Fruit fly (Drosophila melanogaster) whole organism, embryonic: ENCODE measurements around the gene CG14102.

Source experiments
- Awh ChIP-seq: fragments of 200-800 bp; sonication (Bioruptor generic); IDR thresholded peaks from 2 replicates; pipeline ENCODE4, ENCODE4 v1.3.6; 2022; ENCODE audit warnings: missing biosample characterization, missing genetic modification characterization
- CG10321 ChIP-seq: fragments of 200-800 bp; sonication (Bioruptor generic); IDR thresholded peaks from 2 replicates; pipeline ENCODE4 v1.3.6; 2022; ENCODE audit warnings: missing biosample characterization, missing genetic modification characterization
- CG10565 ChIP-seq: fragments of 200-800 bp; sonication (Bioruptor generic); optimal IDR thresholded peaks from 3 replicates; lab custom pipeline; 2016; ENCODE audit warnings: missing biosample characterization, mild to moderate bottlenecking, missing genetic modification characterization
- CG12219 ChIP-seq: fragments of 200-800 bp; sonication (Bioruptor generic); optimal IDR thresholded peaks from 3 replicates; lab custom pipeline; 2018; ENCODE audit warnings: missing biosample characterization, mild to moderate bottlenecking, missing genetic modification characterization
- CG12744 ChIP-seq: fragments of 200-800 bp; sonication (Bioruptor generic); optimal IDR thresholded peaks from 2 replicates; lab custom pipeline; 2016; ENCODE audit warnings: missing biosample characterization, missing genetic modification characterization
- CG12942 ChIP-seq: fragments of 200-800 bp; sonication (Bioruptor generic); optimal IDR thresholded peaks from 3 replicates; lab custom pipeline; 2016; ENCODE audit warnings: missing biosample characterization, missing genetic modification characterization
- CG13624 ChIP-seq: fragments of 200-800 bp; sonication (Bioruptor generic); optimal IDR thresholded peaks from 2 replicates; lab custom pipeline; 2016; ENCODE audit warnings: missing biosample characterization, missing genetic modification characterization
- CG13894 ChIP-seq: fragments of 200-800 bp; sonication (Bioruptor generic); optimal IDR thresholded peaks from 3 replicates; lab custom pipeline; 2018; ENCODE audit warnings: missing biosample characterization, mild to moderate bottlenecking, missing genetic modification characterization, moderate library complexity
- CG17359 ChIP-seq: fragments of 200-800 bp; sonication (Bioruptor generic); optimal IDR thresholded peaks from 3 replicates; lab custom pipeline; 2018; ENCODE audit warnings: missing biosample characterization, mild to moderate bottlenecking, missing genetic modification characterization, moderate library complexity
- CG17361 ChIP-seq: fragments of 200-800 bp; sonication (Bioruptor generic); IDR thresholded peaks from 3 replicates; pipeline ENCODE4 v1.3.6; 2022; ENCODE audit warnings: missing biosample characterization, missing genetic modification characterization
- CG30020 ChIP-seq: fragments of 200-800 bp; optimal IDR thresholded peaks from 2 replicates; lab custom pipeline; 2019; ENCODE audit warnings: missing biosample characterization, mild to moderate bottlenecking, missing genetic modification characterization, moderate library complexity
- CG7987 ChIP-seq: fragments of 200-800 bp; sonication (Bioruptor generic); optimal IDR thresholded peaks from 2 replicates; lab custom pipeline; 2018; ENCODE audit warnings: missing biosample characterization, mild to moderate bottlenecking, missing genetic modification characterization, moderate library complexity
- CG8089 ChIP-seq: fragments of 200-800 bp; sonication (Bioruptor generic); optimal IDR thresholded peaks from 3 replicates; lab custom pipeline; 2016; ENCODE audit warnings: missing biosample characterization, missing genetic modification characterization
- CG9609 ChIP-seq: fragments of 200-800 bp; sonication (Bioruptor generic); optimal IDR thresholded peaks from 3 replicates; lab custom pipeline; 2016; ENCODE audit warnings: missing biosample characterization, missing genetic modification characterization
- Dad ChIP-seq: fragments of 200-800 bp; sonication (Bioruptor generic); optimal IDR thresholded peaks from 3 replicates; lab custom pipeline; 2016; ENCODE audit warnings: missing biosample characterization, missing genetic modification characterization
- Dfd ChIP-seq, 2 experiments: fragments of >200 bp; optimal IDR thresholded peaks; 2 replicates each; lab custom pipeline; 2017; ENCODE audit warnings: missing biosample characterization in 2 of 2, missing genetic modification characterization in 2 of 2
- Dref ChIP-seq: fragments of 200-800 bp; sonication (Bioruptor generic); IDR thresholded peaks from 2 replicates; pipeline ENCODE4 v1.3.6; 2022; ENCODE audit warnings: missing biosample characterization, missing genetic modification characterization
- HmgZ ChIP-seq: fragments of 200-800 bp; sonication (Bioruptor generic); optimal IDR thresholded peaks from 2 replicates; lab custom pipeline; 2018; ENCODE audit warnings: missing biosample characterization, mild to moderate bottlenecking, missing genetic modification characterization
- Hr78 ChIP-seq, 2 experiments: fragments of 200-800 bp in 1 of 2; fragments of >200 bp in 1 of 2; sonication (Bioruptor generic) in 1 of 2; optimal IDR thresholded peaks; 2 replicates each; lab custom pipeline; 2017 to 2019; ENCODE audit warnings: missing biosample characterization in 2 of 2, missing genetic modification characterization in 2 of 2, mild to moderate bottlenecking in 1 of 2, moderate library complexity in 1 of 2
- Kr ChIP-seq: fragments of 200-800 bp; sonication (Bioruptor generic); optimal IDR thresholded peaks from 2 replicates; lab custom pipeline; 2017; ENCODE audit warnings: missing biosample characterization, mild to moderate bottlenecking, missing genetic modification characterization
- Lim3 ChIP-seq: fragments of 200-800 bp; sonication (Bioruptor generic); IDR thresholded peaks from 2 replicates; pipeline ENCODE4 v1.3.6; 2022; ENCODE audit warnings: missing biosample characterization, missing genetic modification characterization
- Med ChIP-seq: fragments of 200-800 bp; sonication (Bioruptor generic); peaks from one replicate; lab custom pipeline; 2016; ENCODE audit warnings: missing biosample characterization, missing genetic modification characterization, mild to moderate bottlenecking, inconsistent platforms, moderate library complexity
- NC2α ChIP-seq: fragments of 200-800 bp; sonication (Bioruptor generic); optimal IDR thresholded peaks from 2 replicates; lab custom pipeline; 2016; ENCODE audit warnings: missing biosample characterization, missing genetic modification characterization
- NFAT ChIP-seq: fragments of 200-800 bp; sonication (Bioruptor generic); IDR thresholded peaks from 2 replicates; pipeline ENCODE4 v1.3.6; 2022; ENCODE audit warnings: missing biosample characterization, missing genetic modification characterization
- NK7.1 ChIP-seq: fragments of 200-800 bp; sonication (Bioruptor generic); optimal IDR thresholded peaks from 3 replicates; lab custom pipeline; 2016; ENCODE audit warnings: missing biosample characterization, missing genetic modification characterization
- Ptx1 ChIP-seq: fragments of 200-800 bp; sonication (Bioruptor generic); IDR thresholded peaks from 2 replicates; pipeline ENCODE4 v1.3.6; 2022; ENCODE audit warnings: missing biosample characterization, missing genetic modification characterization
- Sox102F ChIP-seq: fragments of 200-800 bp; sonication (Bioruptor generic); optimal IDR thresholded peaks from 2 replicates; lab custom pipeline; 2018; ENCODE audit warnings: missing biosample characterization, mild to moderate bottlenecking, missing genetic modification characterization, moderate library complexity
- Stat92E ChIP-seq, 3 experiments: fragments of >200 bp in 2 of 3; fragments of 200-800 bp in 1 of 3; sonication (Bioruptor generic) in 1 of 3; optimal IDR thresholded peaks; 2 replicates each; lab custom pipeline; 2017 to 2019; ENCODE audit warnings: missing biosample characterization in 3 of 3, missing genetic modification characterization in 3 of 3, mild to moderate bottlenecking in 1 of 3, moderate library complexity in 1 of 3
- Taf1 ChIP-seq: fragments of 200-800 bp; sonication (Bioruptor generic); IDR thresholded peaks from 2 replicates; pipeline ENCODE4 v1.3.6; 2022; ENCODE audit warnings: missing biosample characterization, missing genetic modification characterization
- chn ChIP-seq: fragments of 200-800 bp; sonication (Bioruptor generic); optimal IDR thresholded peaks from 2 replicates; lab custom pipeline; 2016; ENCODE audit warnings: missing biosample characterization, missing genetic modification characterization
- crp ChIP-seq, 2 experiments: fragments of 200-800 bp; sonication (Bioruptor generic); optimal IDR thresholded peaks; 2 replicates in 1 of 2; 3 replicates in 1 of 2; lab custom pipeline; 2017; ENCODE audit warnings: missing biosample characterization in 2 of 2, missing genetic modification characterization in 2 of 2, mild to moderate bottlenecking in 1 of 2, moderate library complexity in 1 of 2
- dm ChIP-seq: fragments of 200-800 bp; sonication (Bioruptor generic); optimal IDR thresholded peaks from 3 replicates; lab custom pipeline; 2016; ENCODE audit warnings: missing biosample characterization, missing genetic modification characterization
- dmrt99B ChIP-seq: fragments of 200-800 bp; sonication (Bioruptor generic); optimal IDR thresholded peaks from 2 replicates; lab custom pipeline; 2018; ENCODE audit warnings: missing biosample characterization, mild to moderate bottlenecking, missing genetic modification characterization, moderate library complexity
- ems ChIP-seq: fragments of 200-800 bp; sonication (Bioruptor generic); optimal IDR thresholded peaks from 3 replicates; lab custom pipeline; 2016; ENCODE audit warnings: missing biosample characterization, missing genetic modification characterization
- fd102C ChIP-seq: fragments of 200-800 bp; sonication (Bioruptor generic); optimal IDR thresholded peaks from 2 replicates; lab custom pipeline; 2018; ENCODE audit warnings: missing biosample characterization, mild to moderate bottlenecking, missing genetic modification characterization, moderate library complexity
- gcm ChIP-seq: fragments of 200-800 bp; sonication (Bioruptor generic); optimal IDR thresholded peaks from 2 replicates; lab custom pipeline; 2019; ENCODE audit warnings: missing biosample characterization, mild to moderate bottlenecking, missing genetic modification characterization, moderate library complexity
- mam ChIP-seq: fragments of 200-800 bp; sonication (Bioruptor generic); optimal IDR thresholded peaks from 3 replicates; lab custom pipeline; 2016; ENCODE audit warnings: missing biosample characterization, missing genetic modification characterization
- nerfin-1 ChIP-seq: fragments of 200-800 bp; sonication (Bioruptor generic); optimal IDR thresholded peaks from 3 replicates; lab custom pipeline; 2019; ENCODE audit warnings: missing biosample characterization, mild to moderate bottlenecking, missing genetic modification characterization, moderate library complexity
- nom ChIP-seq: fragments of 200-800 bp; sonication (Bioruptor generic); optimal IDR thresholded peaks from 2 replicates; lab custom pipeline; 2017; ENCODE audit warnings: missing biosample characterization, missing genetic modification characterization, mild to moderate bottlenecking, moderate library complexity, missing genetic modification reagents
- oc ChIP-seq: fragments of 200-800 bp; sonication (Bioruptor generic); optimal IDR thresholded peaks from 2 replicates; lab custom pipeline; 2018; ENCODE audit warnings: missing biosample characterization, mild to moderate bottlenecking, missing genetic modification characterization, moderate library complexity
- odd ChIP-seq: fragments of 200-800 bp; sonication (Bioruptor generic); optimal IDR thresholded peaks from 2 replicates; lab custom pipeline; 2017; ENCODE audit warnings: missing biosample characterization, mild to moderate bottlenecking, missing genetic modification characterization
- otp ChIP-seq: fragments of 200-800 bp; sonication (Bioruptor generic); IDR thresholded peaks from 3 replicates; pipeline ENCODE4, ENCODE4 v1.3.6; 2022; ENCODE audit warnings: missing biosample characterization, missing genetic modification characterization
- pho ChIP-seq: fragments of 200-800 bp; sonication (Bioruptor generic); optimal IDR thresholded peaks from 2 replicates; lab custom pipeline; 2016; ENCODE audit warnings: missing biosample characterization, missing genetic modification characterization
- salm ChIP-seq: fragments of 200-800 bp; sonication (Bioruptor generic); optimal IDR thresholded peaks from 2 replicates; lab custom pipeline; 2018; ENCODE audit warnings: missing biosample characterization, mild to moderate bottlenecking, missing genetic modification characterization
- sim ChIP-seq: fragments of 200-800 bp; sonication (Bioruptor generic); IDR thresholded peaks from 2 replicates; pipeline ENCODE4 v1.3.6; 2022; ENCODE audit warnings: missing biosample characterization, missing genetic modification characterization
- slp2 ChIP-seq: fragments of 200-800 bp; sonication (Bioruptor generic); optimal IDR thresholded peaks from 2 replicates; lab custom pipeline; 2016; ENCODE audit warnings: missing biosample characterization, missing genetic modification characterization
- sob ChIP-seq: fragments of 200-800 bp; sonication (Bioruptor generic); IDR thresholded peaks from 2 replicates; pipeline ENCODE4 v1.3.6; 2022; ENCODE audit warnings: missing biosample characterization, missing genetic modification characterization
- stc ChIP-seq: fragments of 200-800 bp; sonication (Bioruptor generic); IDR thresholded peaks from 2 replicates; pipeline ENCODE4 v1.3.6; 2022; ENCODE audit warnings: missing biosample characterization, missing genetic modification characterization
- unc-4 ChIP-seq: fragments of 200-800 bp; sonication (Bioruptor generic); IDR thresholded peaks from 2 replicates; pipeline ENCODE4 v1.3.6; 2022; ENCODE audit warnings: missing biosample characterization, missing genetic modification characterization; ENCODE audit not compliant: partially characterized antibody
- usp ChIP-seq: fragments of >200 bp; optimal IDR thresholded peaks from 2 replicates; lab custom pipeline; 2017; ENCODE audit warnings: missing biosample characterization, missing genetic modification characterization
- wdn ChIP-seq: fragments of 200-800 bp; sonication (Bioruptor generic); IDR thresholded peaks from 2 replicates; pipeline ENCODE4 v1.3.6; 2022; ENCODE audit warnings: missing biosample characterization, missing genetic modification characterization
- zfh1 ChIP-seq: fragments of 200-800 bp; sonication (Bioruptor generic); IDR thresholded peaks from 3 replicates; pipeline ENCODE4 v1.3.6; 2022; ENCODE audit warnings: missing biosample characterization, missing genetic modification characterization

CG14102 gene

dm6 chr3L:19846960-19847359, 45.9 kb upstream of the CG14102 start (continued):
- no peak for TF ChIP-seq NC2α (GFP tag; lab: Kevin White, UChicago)
- no peak for TF ChIP-seq NFAT (GFP tag; lab: Robert Waterston, UW)
- TF ChIP-seq CG13894 (tag; lab: Kevin White, UChicago): peak; percentile 9
- no peak for TF ChIP-seq CG17361 (GFP tag; lab: Robert Waterston, UW)
- no peak for TF ChIP-seq Ptx1 (GFP tag; lab: Robert Waterston, UW)
- no peak for TF ChIP-seq mam (GFP tag; lab: Kevin White, UChicago)
- TF ChIP-seq CG17359 (tag; lab: Kevin White, UChicago): peak; percentile 29
- no peak for TF ChIP-seq Sox102F
- TF ChIP-seq CG30020 (tag; lab: Kevin White, UChicago): no peak
- no peak for TF ChIP-seq CG13624 (GFP tag; lab: Kevin White, UChicago)
- TF ChIP-seq ems (GFP tag; lab: Kevin White, UChicago): no peak
- no peak for TF ChIP-seq Awh
- TF ChIP-seq Dfd (GFP tag; optimal IDR thresholded peaks at IDR 0.05; lab: Kevin White, UChicago): no peak
- no peak for TF ChIP-seq Lim3 (GFP tag; lab: Robert Waterston, UW)
- TF ChIP-seq oc (tag; lab: Kevin White, UChicago): no peak
- no peak for TF ChIP-seq usp (GFP tag; lab: Kevin White, UChicago)
- TF ChIP-seq CG7987 (GFP tag; lab: Kevin White, UChicago): peak; percentile 39
- TF ChIP-seq HmgZ (tag; lab: Kevin White, UChicago): peak; percentile 8
- no peak for TF ChIP-seq otp (GFP tag; lab: Robert Waterston, UW)
- TF ChIP-seq gcm (GFP tag; lab: Kevin White, UChicago): no peak
- TF ChIP-seq odd (GFP tag; lab: Kevin White, UChicago): peak; percentile 16
- TF ChIP-seq wdn (GFP tag; lab: Robert Waterston, UW): no peak
- TF ChIP-seq crp (GFP tag; optimal IDR thresholded peaks at IDR 0.05; lab: Kevin White, UChicago): no peak
- no peak for TF ChIP-seq Kr (GFP tag; lab: Kevin White, UChicago)
- no peak for TF ChIP-seq Hr78 (GFP tag; optimal IDR thresholded peaks at IDR 0.05; lab: Kevin White, UChicago)
- no peak for TF ChIP-seq pho (GFP tag; lab: Kevin White, UChicago)
- TF ChIP-seq stc: no peak
- no peak for TF ChIP-seq sob
- TF ChIP-seq nerfin-1 (tag; lab: Kevin White, UChicago): no peak
- no peak for TF ChIP-seq CG10565 (GFP tag; lab: Kevin White, UChicago)
- no peak for TF ChIP-seq zfh1
- TF ChIP-seq chn (GFP tag; lab: Kevin White, UChicago): no peak
- TF ChIP-seq CG8089: no peak
- TF ChIP-seq CG12219 (GFP tag; lab: Kevin White, UChicago): peak; percentile 8
- TF ChIP-seq Dad (GFP tag; lab: Kevin White, UChicago): no peak
- no peak for TF ChIP-seq CG9609
- no peak for TF ChIP-seq Dref (GFP tag; lab: Robert Waterston, UW)
- TF ChIP-seq NK7.1 (GFP tag; lab: Kevin White, UChicago): peak; percentile 34
- peak; percentile 10 for TF ChIP-seq dmrt99B (tag; lab: Kevin White, UChicago)
- no peak for TF ChIP-seq unc-4 (GFP tag; lab: Robert Waterston, UW)
- TF ChIP-seq CG12942 (GFP tag; lab: Kevin White, UChicago): no peak
- TF ChIP-seq fd102C: no peak
- TF ChIP-seq slp2 (GFP tag; lab: Kevin White, UChicago): no peak
- TF ChIP-seq nom (GFP tag; lab: Kevin White, UChicago): no peak
- peak; percentile 13 for TF ChIP-seq Med (GFP tag; lab: Kevin White, UChicago)
- no peak for TF ChIP-seq dm
- TF ChIP-seq Taf1 (GFP tag; lab: Robert Waterston, UW): no peak
- TF ChIP-seq salm (tag; lab: Kevin White, UChicago): peak; percentile 55
- no peak for TF ChIP-seq CG10321 (GFP tag; lab: Robert Waterston, UW)
- no peak for TF ChIP-seq sim (GFP tag; lab: Robert Waterston, UW)
- TF ChIP-seq Stat92E (GFP tag; optimal IDR thresholded peaks at IDR 0.05; lab: Kevin White, UChicago): no peak
- TF ChIP-seq CG12744 (GFP tag; lab: Kevin White, UChicago): no peak
